Worm (Caenorhabditis elegans) whole organism, L1 larva: ENCODE measurements around the gene F32D8.12.

Experiments
- C04F5.9 ChIP-seq: sonication (generic microtip); optimal IDR thresholded peaks from 2 replicates; lab custom pipeline; 2016; ENCODE audit warnings: missing genetic modification characterization, missing compliant biosample characterization
- C16A3.4 ChIP-seq: fragments of 150-350 bp; optimal IDR thresholded peaks from 2 replicates; lab custom pipeline; 2014; ENCODE audit warnings: missing biosample characterization, missing genetic modification characterization
- F16B12.6 ChIP-seq: fragments of 150-350 bp; optimal IDR thresholded peaks from 2 replicates; lab custom pipeline; 2014; ENCODE audit warnings: missing biosample characterization, missing genetic modification characterization
- aha-1 ChIP-seq: fragments of 150-350 bp; optimal IDR thresholded peaks from 2 replicates; lab custom pipeline; 2014; ENCODE audit warnings: missing biosample characterization, missing genetic modification characterization
- aly-2 ChIP-seq: fragments of 150-350 bp; optimal IDR thresholded peaks from 2 replicates; lab custom pipeline; 2014; ENCODE audit warnings: missing biosample characterization, missing genetic modification characterization
- ceh-8 ChIP-seq: fragments of 200-800 bp; sonication (Bioruptor generic); optimal IDR thresholded peaks from 2 replicates; lab custom pipeline; 2018; ENCODE audit warnings: mild to moderate bottlenecking, missing genetic modification characterization, moderate library complexity, missing compliant biosample characterization
- ceh-88 ChIP-seq: fragments of 200-800 bp; sonication (Bioruptor generic); IDR thresholded peaks from 2 replicates; pipeline ENCODE4 v1.3.6; 2022; ENCODE audit warnings: missing genetic modification characterization, missing compliant biosample characterization
- ceh-90 ChIP-seq: sonication (generic microtip); optimal IDR thresholded peaks from 2 replicates; lab custom pipeline; 2016; ENCODE audit warnings: missing genetic modification characterization, missing compliant biosample characterization
- ces-1 ChIP-seq: fragments of 150-350 bp; optimal IDR thresholded peaks from 2 replicates; lab custom pipeline; 2014; ENCODE audit warnings: missing biosample characterization, missing genetic modification reagents, missing genetic modification characterization
- egl-13 ChIP-seq: sonication (generic microtip); optimal IDR thresholded peaks from 2 replicates; lab custom pipeline; 2016; ENCODE audit warnings: missing genotype, missing genetic modification reagents, missing genetic modification characterization, missing compliant biosample characterization
- fkh-10 ChIP-seq: sonication (generic microtip); optimal IDR thresholded peaks from 2 replicates; lab custom pipeline; 2017; ENCODE audit warnings: missing biosample characterization, missing genetic modification reagents, missing genetic modification characterization
- fkh-4 ChIP-seq: sonication (generic microtip); optimal IDR thresholded peaks from 2 replicates; lab custom pipeline; 2016; ENCODE audit warnings: missing compliant biosample characterization, missing genetic modification characterization, borderline replicate concordance
- fkh-8 ChIP-seq: sonication (generic microtip); optimal IDR thresholded peaks from 2 replicates; lab custom pipeline; 2016; ENCODE audit warnings: mild to moderate bottlenecking, missing genetic modification characterization, missing compliant biosample characterization
- hlh-17 ChIP-seq: fragments of 200-800 bp; sonication (Bioruptor generic); optimal IDR thresholded peaks from 2 replicates; lab custom pipeline; 2018; ENCODE audit warnings: missing genetic modification characterization, mild to moderate bottlenecking, missing compliant biosample characterization, moderate library complexity, borderline replicate concordance
- hlh-4 ChIP-seq: sonication (generic microtip); optimal IDR thresholded peaks from 2 replicates; lab custom pipeline; 2016; ENCODE audit warnings: mild to moderate bottlenecking, missing genetic modification characterization, missing compliant biosample characterization
- isw-1 ChIP-seq: fragments of 200-800 bp; sonication (Bioruptor generic); IDR thresholded peaks from 2 replicates; pipeline ENCODE4 v1.3.6; 2022; ENCODE audit warnings: missing genetic modification characterization, missing compliant biosample characterization
- jun-1 ChIP-seq: fragments of 150-350 bp; optimal IDR thresholded peaks from 2 replicates; lab custom pipeline; 2014; ENCODE audit warnings: missing biosample characterization, missing genetic modification reagents, missing genetic modification characterization
- lin-13 ChIP-seq: fragments of 150-350 bp; optimal IDR thresholded peaks from 2 replicates; lab custom pipeline; 2014; ENCODE audit warnings: missing biosample characterization, missing genetic modification reagents, missing genetic modification characterization
- lin-14 ChIP-seq: fragments of 200-800 bp; sonication (Bioruptor generic); optimal IDR thresholded peaks from 2 replicates; lab custom pipeline; 2018; ENCODE audit warnings: mild to moderate bottlenecking, missing genetic modification characterization, moderate library complexity, missing compliant biosample characterization
- lin-15B ChIP-seq: fragments of 150-350 bp; sonication (generic microtip); optimal IDR thresholded peaks from 3 replicates; lab custom pipeline; 2014; ENCODE audit warnings: missing biosample characterization, missing genetic modification characterization
- lin-35 ChIP-seq, 2 experiments: fragments of 150-350 bp; optimal IDR thresholded peaks; 2 replicates each; lab custom pipeline; 2014; ENCODE audit warnings: missing biosample characterization in 2 of 2, missing genetic modification characterization in 2 of 2, missing genetic modification reagents in 2 of 2
- lin-39 ChIP-seq: fragments of 150-350 bp; optimal IDR thresholded peaks from 2 replicates; lab custom pipeline; 2014; ENCODE audit warnings: missing biosample characterization, missing genetic modification reagents, missing genetic modification characterization
- lir-3 ChIP-seq: sonication (generic microtip); optimal IDR thresholded peaks from 2 replicates; lab custom pipeline; 2016; ENCODE audit warnings: mild to moderate bottlenecking, missing genetic modification characterization, moderate library complexity, missing compliant biosample characterization; ENCODE audit not compliant: poor library complexity
- lsy-2 ChIP-seq, 2 experiments: fragments of 150-350 bp; optimal IDR thresholded peaks; 2 replicates each; lab custom pipeline; 2014; ENCODE audit warnings: missing biosample characterization in 2 of 2, missing genetic modification characterization in 2 of 2
- mdl-1 ChIP-seq, 2 experiments: fragments of 150-350 bp; optimal IDR thresholded peaks; 2 replicates each; lab custom pipeline; 2014 to 2017; ENCODE audit warnings: missing biosample characterization in 2 of 2, missing genetic modification characterization in 2 of 2, inconsistent platforms in 1 of 2
- mef-2 ChIP-seq: fragments of 150-350 bp; optimal IDR thresholded peaks from 2 replicates; lab custom pipeline; 2014; ENCODE audit warnings: missing biosample characterization, missing genetic modification characterization
- mep-1 ChIP-seq: fragments of 150-350 bp; optimal IDR thresholded peaks from 2 replicates; lab custom pipeline; 2014; ENCODE audit warnings: missing biosample characterization, missing genetic modification characterization
- nhr-11 ChIP-seq: fragments of 150-350 bp; optimal IDR thresholded peaks from 2 replicates; lab custom pipeline; 2014; ENCODE audit warnings: missing biosample characterization, missing genetic modification characterization
- nhr-12 ChIP-seq: sonication (generic microtip); optimal IDR thresholded peaks from 2 replicates; lab custom pipeline; 2017; ENCODE audit warnings: missing biosample characterization, missing genetic modification characterization
- nhr-20 ChIP-seq: sonication (generic microtip); optimal IDR thresholded peaks from 2 replicates; lab custom pipeline; 2016; ENCODE audit warnings: mild to moderate bottlenecking, missing genetic modification characterization, missing compliant biosample characterization
- nhr-28 ChIP-seq: fragments of 150-350 bp; optimal IDR thresholded peaks from 2 replicates; lab custom pipeline; 2014; ENCODE audit warnings: missing biosample characterization, missing genetic modification characterization
- nhr-47 ChIP-seq: sonication (generic microtip); optimal IDR thresholded peaks from 2 replicates; lab custom pipeline; 2016; ENCODE audit warnings: mild to moderate bottlenecking, missing genetic modification characterization, moderate library complexity, missing compliant biosample characterization
- nhr-71 ChIP-seq: sonication (generic microtip); optimal IDR thresholded peaks from 2 replicates; lab custom pipeline; 2016; ENCODE audit warnings: mild to moderate bottlenecking, missing genetic modification characterization, moderate library complexity, missing compliant biosample characterization
- nhr-77 ChIP-seq: fragments of 150-350 bp; optimal IDR thresholded peaks from 2 replicates; lab custom pipeline; 2014; ENCODE audit warnings: missing biosample characterization, missing genetic modification characterization
- pag-3 ChIP-seq: sonication (generic microtip); optimal IDR thresholded peaks from 2 replicates; lab custom pipeline; 2017; ENCODE audit warnings: missing genetic modification characterization, mild to moderate bottlenecking, missing compliant biosample characterization, antibody characterized with exemption, borderline replicate concordance; ENCODE audit not compliant: insufficient read depth
- rnt-1 ChIP-seq: sonication (generic microtip); optimal IDR thresholded peaks from 2 replicates; lab custom pipeline; 2016; ENCODE audit warnings: mild to moderate bottlenecking, missing genetic modification characterization, moderate library complexity, missing compliant biosample characterization
- snu-23 ChIP-seq: sonication (generic microtip); optimal IDR thresholded peaks from 2 replicates; lab custom pipeline; 2016; ENCODE audit warnings: missing genetic modification characterization, missing compliant biosample characterization
- sox-4 ChIP-seq: sonication (generic microtip); optimal IDR thresholded peaks from 2 replicates; lab custom pipeline; 2016; ENCODE audit warnings: missing genetic modification characterization, missing compliant biosample characterization
- sptf-1 ChIP-seq: fragments of 150-350 bp; optimal IDR thresholded peaks from 2 replicates; lab custom pipeline; 2014; ENCODE audit warnings: missing biosample characterization, missing genetic modification characterization
- swsn-7 ChIP-seq: sonication (generic microtip); optimal IDR thresholded peaks from 2 replicates; lab custom pipeline; 2016; ENCODE audit warnings: missing genetic modification characterization, missing compliant biosample characterization
- tbx-2 ChIP-seq: sonication (generic microtip); optimal IDR thresholded peaks from 2 replicates; lab custom pipeline; 2016; ENCODE audit warnings: missing genetic modification characterization, missing compliant biosample characterization
- unc-130 ChIP-seq: fragments of 150-350 bp; optimal IDR thresholded peaks from 2 replicates; lab custom pipeline; 2017; ENCODE audit warnings: missing biosample characterization, missing genetic modification characterization, inconsistent platforms
- unc-30 ChIP-seq: sonication (generic microtip); optimal IDR thresholded peaks from 2 replicates; lab custom pipeline; 2017; ENCODE audit warnings: missing biosample characterization, missing genetic modification characterization
- unc-98 ChIP-seq: fragments of 200-800 bp; sonication (Bioruptor generic); IDR thresholded peaks from 2 replicates; pipeline ENCODE4 v1.3.6; 2022; ENCODE audit warnings: missing genetic modification characterization, missing compliant biosample characterization
- xbp-1 ChIP-seq: sonication (generic microtip); optimal IDR thresholded peaks from 2 replicates; lab custom pipeline; 2016; ENCODE audit warnings: missing genetic modification characterization, missing compliant biosample characterization
- zag-1 ChIP-seq: fragments of 150-350 bp; optimal IDR thresholded peaks from 2 replicates; lab custom pipeline; 2014; ENCODE audit warnings: missing biosample characterization, missing genetic modification characterization
- zip-4 ChIP-seq: fragments of 200-800 bp; sonication (Bioruptor generic); optimal IDR thresholded peaks from 2 replicates; lab custom pipeline; 2018; ENCODE audit warnings: mild to moderate bottlenecking, missing genetic modification characterization, moderate library complexity, missing compliant biosample characterization
- ztf-4 ChIP-seq: fragments of 150-350 bp; optimal IDR thresholded peaks from 2 replicates; lab custom pipeline; 2014; ENCODE audit warnings: missing biosample characterization, missing genetic modification characterization

Gene F32D8.12

DNA sequence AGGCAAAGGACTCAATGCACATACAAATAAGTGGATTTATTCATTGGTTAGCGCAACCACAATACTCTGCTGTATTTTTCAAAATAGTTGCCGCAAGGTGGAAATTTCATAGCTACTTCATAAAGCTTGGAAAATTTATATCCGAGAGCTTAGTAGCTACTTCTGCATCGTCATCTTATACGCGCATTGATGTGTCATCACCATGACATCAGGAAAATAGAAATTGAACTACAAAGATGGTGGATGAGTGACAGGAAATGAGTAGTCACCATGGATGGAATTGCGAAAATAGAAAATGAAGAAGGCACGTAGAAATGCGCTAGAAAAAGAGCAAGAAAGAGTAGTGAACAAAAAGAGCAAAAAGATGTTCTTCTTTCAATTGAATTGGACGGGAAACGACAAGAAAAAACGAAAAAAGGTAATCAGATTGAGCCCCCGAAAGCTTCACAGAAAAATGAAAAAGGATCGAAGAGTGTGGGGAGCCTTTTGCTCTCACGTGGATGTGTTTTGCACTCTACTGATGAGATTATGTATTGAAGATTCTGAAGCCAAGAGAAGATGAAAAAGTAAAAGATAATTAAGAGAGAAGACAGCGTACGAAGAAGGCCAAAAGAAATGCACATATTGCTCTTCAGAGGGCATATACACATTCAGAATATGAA lies 15.8 kb downstream of the F32D8.12 start:
- no peak for TF ChIP-seq aly-2 (tag; lab: Kevin White, UChicago)
- TF ChIP-seq sptf-1 = no peak
- TF ChIP-seq mep-1 (tag; lab: Kevin White, UChicago) = peak; percentile 7
- TF ChIP-seq lin-13 (GFP tag; lab: Kevin White, UChicago) = no peak
- TF ChIP-seq fkh-8 (tag; lab: Kevin White, UChicago) = no peak
- no peak for TF ChIP-seq rnt-1 (tag; lab: Kevin White, UChicago)
- TF ChIP-seq mef-2 (tag; lab: Kevin White, UChicago) = no peak
- TF ChIP-seq unc-130 (tag; lab: Kevin White, UChicago) = no peak
- TF ChIP-seq lin-39 (tag; lab: Kevin White, UChicago) = no peak
- TF ChIP-seq unc-30 (tag; lab: Kevin White, UChicago) = no peak
- TF ChIP-seq lir-3 (tag; lab: Kevin White, UChicago) = no peak
- no peak for TF ChIP-seq isw-1 (GFP tag; lab: Robert Waterston, UW)
- TF ChIP-seq nhr-28 (tag; lab: Kevin White, UChicago) = no peak
- TF ChIP-seq aha-1 (tag; lab: Kevin White, UChicago) = no peak
- no peak for TF ChIP-seq ceh-8
- TF ChIP-seq nhr-47 = peak; percentile 28
- no peak for TF ChIP-seq snu-23 (GFP tag; lab: Kevin White, UChicago)
- TF ChIP-seq egl-13 (tag; lab: Kevin White, UChicago) = no peak
- TF ChIP-seq hlh-4 = no peak
- no peak for TF ChIP-seq ceh-88 (GFP tag; lab: Robert Waterston, UW)
- peak; percentile 64 for TF ChIP-seq ces-1 (GFP tag; lab: Kevin White, UChicago)
- no peak for TF ChIP-seq C16A3.4
- TF ChIP-seq C04F5.9 (tag; lab: Kevin White, UChicago) = no peak
- no peak for TF ChIP-seq zag-1 (tag; lab: Kevin White, UChicago)
- no peak for TF ChIP-seq xbp-1
- TF ChIP-seq lin-14 = peak; percentile 76
- no peak for TF ChIP-seq F16B12.6 (tag; lab: Kevin White, UChicago)
- no peak for TF ChIP-seq lsy-2 (tag; optimal IDR thresholded peaks at IDR 0.05; lab: Kevin White, UChicago)
- no peak for TF ChIP-seq fkh-4 (tag; lab: Kevin White, UChicago)
- TF ChIP-seq nhr-11 (tag; lab: Kevin White, UChicago) = no peak
- TF ChIP-seq unc-98 = no peak
- TF ChIP-seq nhr-77 (tag; lab: Kevin White, UChicago) = no peak
- TF ChIP-seq pag-3 (tag; lab: Kevin White, UChicago) = no peak
- no peak for TF ChIP-seq mdl-1 (tag; optimal IDR thresholded peaks at IDR 0.05; lab: Kevin White, UChicago)
- TF ChIP-seq jun-1 = no peak
- TF ChIP-seq nhr-12 (tag; lab: Kevin White, UChicago) = no peak
- no peak for TF ChIP-seq ceh-90
- no peak for TF ChIP-seq sox-4
- TF ChIP-seq ztf-4 (tag; lab: Kevin White, UChicago) = no peak
- TF ChIP-seq nhr-71 = peak; percentile 59
- TF ChIP-seq nhr-20 (tag; lab: Kevin White, UChicago) = no peak
- TF ChIP-seq tbx-2 (tag; lab: Kevin White, UChicago) = no peak
- no peak for TF ChIP-seq lin-35 (GFP tag; optimal IDR thresholded peaks at IDR 0.05; lab: Kevin White, UChicago)
- no peak for TF ChIP-seq swsn-7 (tag; lab: Kevin White, UChicago)
- peak; percentile 96 for TF ChIP-seq fkh-10
- no peak for TF ChIP-seq hlh-17 (GFP tag; lab: Kevin White, UChicago)
- no peak for TF ChIP-seq zip-4 (GFP tag; lab: Kevin White, UChicago)
- no peak for TF ChIP-seq lin-15B (tag; lab: Kevin White, UChicago)
- TF ChIP-seq, all 84 proteins: peak for 6
